Fruit fly (Drosophila melanogaster) whole organism, pupa: Measurements from ENCODE around the gene Lsp2.

Source experiments
- CG10348 ChIP-seq: fragments of 200-800 bp; sonication (Bioruptor generic); IDR thresholded peaks from 2 replicates; pipeline ENCODE4 v1.3.6; 2022; ENCODE audit warnings: missing biosample characterization, missing genetic modification characterization
- CG12605 ChIP-seq: fragments of 200-800 bp; sonication (Bioruptor generic); IDR thresholded peaks from 2 replicates; pipeline ENCODE4 v1.3.6; 2022; ENCODE audit warnings: missing biosample characterization, missing genetic modification characterization
- CG13204 ChIP-seq: fragments of 200-800 bp; sonication (Bioruptor generic); optimal IDR thresholded peaks from 2 replicates; lab custom pipeline; 2018; ENCODE audit warnings: missing biosample characterization, mild to moderate bottlenecking, missing genetic modification characterization, moderate library complexity
- CG14655 ChIP-seq: fragments of 200-800 bp; sonication (Bioruptor generic); optimal IDR thresholded peaks from 3 replicates; lab custom pipeline; 2017; ENCODE audit warnings: mild to moderate bottlenecking, missing biosample characterization, missing genetic modification reagents, missing genetic modification characterization
- CG15710 ChIP-seq: fragments of 200-800 bp; sonication (Bioruptor generic); optimal IDR thresholded peaks from 2 replicates; lab custom pipeline; 2018; ENCODE audit warnings: missing biosample characterization, mild to moderate bottlenecking, missing genetic modification characterization, moderate library complexity
- CG17806 ChIP-seq: fragments of 200-800 bp; sonication (Bioruptor generic); optimal IDR thresholded peaks from 2 replicates; lab custom pipeline; 2018; ENCODE audit warnings: missing biosample characterization, mild to moderate bottlenecking, missing genetic modification characterization, moderate library complexity
- CG32121 ChIP-seq: fragments of 200-800 bp; sonication (Bioruptor generic); IDR thresholded peaks from 2 replicates; pipeline ENCODE4 v1.3.6; 2022; ENCODE audit warnings: missing biosample characterization, missing genetic modification characterization
- CG34367 ChIP-seq: fragments of 200-800 bp; sonication (Bioruptor generic); optimal IDR thresholded peaks from 2 replicates; lab custom pipeline; 2018; ENCODE audit warnings: missing biosample characterization, mild to moderate bottlenecking, missing genetic modification characterization
- CG4496 ChIP-seq: fragments of 200-800 bp; sonication (Bioruptor generic); IDR thresholded peaks from 3 replicates; pipeline ENCODE4 v1.3.6; 2022; ENCODE audit warnings: missing biosample characterization, missing genetic modification characterization
- CG8159 ChIP-seq: fragments of 200-800 bp; sonication (Bioruptor generic); optimal IDR thresholded peaks from 3 replicates; lab custom pipeline; 2018; ENCODE audit warnings: missing biosample characterization, mild to moderate bottlenecking, missing genetic modification characterization, moderate library complexity
- CG8301 ChIP-seq: fragments of 200-800 bp; sonication (Bioruptor generic); optimal IDR thresholded peaks from 2 replicates; lab custom pipeline; 2018; ENCODE audit warnings: missing biosample characterization, mild to moderate bottlenecking, missing genetic modification characterization
- CG9948 ChIP-seq: fragments of 200-800 bp; sonication (Bioruptor generic); optimal IDR thresholded peaks from 2 replicates; lab custom pipeline; 2018; ENCODE audit warnings: missing biosample characterization, mild to moderate bottlenecking, missing genetic modification characterization, moderate library complexity
- D1 ChIP-seq: fragments of 200-800 bp; sonication (Bioruptor generic); optimal IDR thresholded peaks from 2 replicates; lab custom pipeline; 2018; ENCODE audit warnings: missing biosample characterization, mild to moderate bottlenecking, missing genetic modification characterization, moderate library complexity
- EcR ChIP-seq: fragments of 200-800 bp; sonication (Bioruptor generic); optimal IDR thresholded peaks from 3 replicates; lab custom pipeline; 2019; ENCODE audit warnings: missing biosample characterization, missing genetic modification characterization, mild to moderate bottlenecking, moderate library complexity, missing genetic modification reagents
- Ets98B ChIP-seq: fragments of 200-800 bp; sonication (Bioruptor generic); IDR thresholded peaks from 2 replicates; pipeline ENCODE4 v1.3.6; 2022; ENCODE audit warnings: missing biosample characterization, missing genetic modification characterization
- Pif1A ChIP-seq: fragments of 200-800 bp; sonication (Bioruptor generic); optimal IDR thresholded peaks from 3 replicates; lab custom pipeline; 2016; ENCODE audit warnings: missing biosample characterization, missing genetic modification characterization
- Pif1B ChIP-seq: fragments of 200-800 bp; sonication (Bioruptor generic); optimal IDR thresholded peaks from 3 replicates; lab custom pipeline; 2016; ENCODE audit warnings: missing biosample characterization, missing genetic modification characterization
- Snoo ChIP-seq: fragments of 200-800 bp; sonication (Bioruptor generic); optimal IDR thresholded peaks from 3 replicates; lab custom pipeline; 2017; ENCODE audit warnings: missing biosample characterization, mild to moderate bottlenecking, missing genetic modification characterization, inconsistent platforms
- fd96Ca ChIP-seq: fragments of 200-800 bp; sonication (Bioruptor generic); IDR thresholded peaks from 3 replicates; pipeline ENCODE4 v1.3.6; 2022; ENCODE audit warnings: missing biosample characterization, missing genetic modification characterization
- gl ChIP-seq: fragments of 200-800 bp; sonication (Bioruptor generic); optimal IDR thresholded peaks from 2 replicates; lab custom pipeline; 2018; ENCODE audit warnings: missing biosample characterization, mild to moderate bottlenecking, missing genetic modification characterization
- rn ChIP-seq: fragments of 200-800 bp; sonication (Bioruptor generic); IDR thresholded peaks from 2 replicates; pipeline ENCODE4 v1.3.6; 2022; ENCODE audit warnings: missing biosample characterization, missing genetic modification characterization

Gene Lsp2

dm6 chr3L:12084969-12085690 is 44.1 kb upstream of the Lsp2 start:
- TF ChIP-seq CG32121 (GFP tag; lab: Robert Waterston, UW): no peak
- TF ChIP-seq Pif1B: no peak
- TF ChIP-seq EcR (GFP tag; lab: Kevin White, UChicago): no peak
- no peak for TF ChIP-seq CG14655

dm6 chr3L:12085691-12086078 is 43.5 kb upstream of the Lsp2 start:
- no peak for TF ChIP-seq CG10348 (GFP tag; lab: Robert Waterston, UW)
- TF ChIP-seq CG17806 (tag; lab: Kevin White, UChicago): no peak
- TF ChIP-seq Pif1B: no peak
- TF ChIP-seq gl: no peak
- TF ChIP-seq CG13204 (GFP tag; lab: Kevin White, UChicago): no peak
- TF ChIP-seq CG12605 (GFP tag; lab: Robert Waterston, UW): no peak
- TF ChIP-seq CG32121 (GFP tag; lab: Robert Waterston, UW): no peak
- TF ChIP-seq, all 21 proteins: peak for 0

- TF ChIP-seq CG8301 (tag; lab: Kevin White, UChicago) (no peak), Snoo (tag; lab: Kevin White, UChicago) (no peak), CG9948 (tag; lab: Kevin White, UChicago) (no peak), D1 (tag; lab: Kevin White, UChicago) (no peak), CG15710 (tag; lab: Kevin White, UChicago) (no peak), rn (no peak), CG12605 (GFP tag; lab: Robert Waterston, UW) (no peak), CG32121 (GFP tag; lab: Robert Waterston, UW) (no peak), gl (no peak), CG4496 (no peak), Pif1A (GFP tag; lab: Kevin White, UChicago) (no peak), CG10348 (GFP tag; lab: Robert Waterston, UW) (no peak), CG13204 (GFP tag; lab: Kevin White, UChicago) (no peak)
Measured at dm6 chr3L:12088326-12088725, 40.9 kb upstream of the Lsp2 start, which contains the start of gene CG17154. CG17154 (plus strand) TSS chr3L:12088626.

- 0 out of 2 replicates have a peak, but pooled peaks have one; percentile 28 for TF ChIP-seq CG12605 (GFP tag; lab: Robert Waterston, UW)
- TF ChIP-seq Pif1B: peak; percentile 39
- no peak for TF ChIP-seq fd96Ca
- TF ChIP-seq CG10348 (GFP tag; lab: Robert Waterston, UW): no peak
- peak; percentile 72; the same call in 2 of the 3 replicates for TF ChIP-seq CG4496
- no peak for TF ChIP-seq CG17806 (tag; lab: Kevin White, UChicago)
- TF ChIP-seq CG14655: peak; percentile 43
- TF ChIP-seq CG32121 (GFP tag; lab: Robert Waterston, UW): peak; percentile 19; the same call in 1 of the 2 replicates
- TF ChIP-seq Snoo (tag; lab: Kevin White, UChicago): peak; percentile 67
- peak; percentile 71 for TF ChIP-seq EcR (GFP tag; lab: Kevin White, UChicago)
- peak; percentile 9 for TF ChIP-seq gl
- no peak for TF ChIP-seq CG34367 (tag; lab: Kevin White, UChicago)
- no peak for TF ChIP-seq CG9948 (tag; lab: Kevin White, UChicago)
- peak; percentile 18 for TF ChIP-seq CG8301 (tag; lab: Kevin White, UChicago)
- TF ChIP-seq D1 (tag; lab: Kevin White, UChicago): peak; percentile 4
- peak; percentile 2 for TF ChIP-seq CG15710 (tag; lab: Kevin White, UChicago)
- TF ChIP-seq CG8159 (tag; lab: Kevin White, UChicago): peak; percentile 24
- peak; percentile 40 for TF ChIP-seq Pif1A (GFP tag; lab: Kevin White, UChicago)
Measured at dm6 chr3L:12090184-12090897, 38.9 kb upstream of the Lsp2 start.

- TF ChIP-seq CG15710 (tag; lab: Kevin White, UChicago) (no peak), CG8301 (tag; lab: Kevin White, UChicago) (no peak), rn (no peak), CG9948 (tag; lab: Kevin White, UChicago) (no peak), CG32121 (GFP tag; lab: Robert Waterston, UW) (peak; percentile 44; the same call in 1 of the 2 replicates), EcR (GFP tag; lab: Kevin White, UChicago) (no peak), gl (no peak), CG17806 (tag; lab: Kevin White, UChicago) (no peak), Pif1A (GFP tag; lab: Kevin White, UChicago) (no peak), Snoo (tag; lab: Kevin White, UChicago) (no peak), CG12605 (GFP tag; lab: Robert Waterston, UW) (no peak), fd96Ca (no peak), Pif1B (peak; percentile 3), Ets98B (GFP tag; lab: Robert Waterston, UW) (0 out of 2 replicates have a peak, but pooled peaks have one; percentile 44), CG8159 (tag; lab: Kevin White, UChicago) (peak; percentile 24), CG14655 (no peak), CG4496 (peak; percentile 74), CG13204 (GFP tag; lab: Kevin White, UChicago) (no peak), CG34367 (tag; lab: Kevin White, UChicago) (no peak), D1 (tag; lab: Kevin White, UChicago) (no peak), CG10348 (GFP tag; lab: Robert Waterston, UW) (0 out of 2 replicates have a peak, but pooled peaks have one; percentile 18)
Measured at dm6 chr3L:12090898-12091685, 38.1 kb upstream of the Lsp2 start.
